Fruit fly (Drosophila melanogaster): ENCODE results near the gene obst-F.

Gene obst-F

DNA sequence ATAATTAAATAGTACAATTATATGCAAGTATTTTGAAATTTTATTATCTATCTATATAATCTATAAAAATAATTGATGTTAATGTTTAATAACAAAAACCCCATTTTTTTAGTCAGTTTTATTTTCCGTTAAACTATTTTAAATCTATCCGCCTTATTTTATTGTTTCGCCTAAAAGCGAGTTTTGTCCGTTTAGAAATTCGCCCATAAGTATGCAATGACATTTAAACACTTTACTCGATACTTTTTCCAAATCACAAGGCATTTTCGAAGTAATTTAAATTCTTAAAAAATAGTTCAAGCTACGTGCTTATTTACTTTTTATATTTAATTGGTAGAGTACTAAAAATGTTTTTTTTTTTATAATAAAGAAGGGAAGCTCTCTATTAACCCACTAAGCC, 19.5 kb upstream of the obst-F start:
- TF ChIP-seq cnc (optimal IDR thresholded peaks at IDR 0.05) (no peak), kay (GFP tag; ENCODE audit: borderline replicate concordance) (no peak), tj (GFP tag; optimal IDR thresholded peaks at IDR 0.05) (no peak), bab1 (GFP tag; optimal IDR thresholded peaks at IDR 0.05) (no peak), Mnt (GFP tag; optimal IDR thresholded peaks at IDR 0.05) (no peak), Clk (GFP tag; optimal IDR thresholded peaks at IDR 0.05) (no peak), CG7045 (GFP tag; optimal IDR thresholded peaks at IDR 0.05) (no peak), pad (GFP tag; optimal IDR thresholded peaks at IDR 0.05) (no peak), CG5204 (GFP tag; optimal IDR thresholded peaks at IDR 0.05) (no peak), CG11617 (GFP tag; optimal IDR thresholded peaks at IDR 0.05) (no peak), ovo (GFP tag; optimal IDR thresholded peaks at IDR 0.05) (no peak), Hr96 (GFP tag; optimal IDR thresholded peaks at IDR 0.05) (no peak), toe (GFP tag; optimal IDR thresholded peaks at IDR 0.05) (no peak)

DNA sequence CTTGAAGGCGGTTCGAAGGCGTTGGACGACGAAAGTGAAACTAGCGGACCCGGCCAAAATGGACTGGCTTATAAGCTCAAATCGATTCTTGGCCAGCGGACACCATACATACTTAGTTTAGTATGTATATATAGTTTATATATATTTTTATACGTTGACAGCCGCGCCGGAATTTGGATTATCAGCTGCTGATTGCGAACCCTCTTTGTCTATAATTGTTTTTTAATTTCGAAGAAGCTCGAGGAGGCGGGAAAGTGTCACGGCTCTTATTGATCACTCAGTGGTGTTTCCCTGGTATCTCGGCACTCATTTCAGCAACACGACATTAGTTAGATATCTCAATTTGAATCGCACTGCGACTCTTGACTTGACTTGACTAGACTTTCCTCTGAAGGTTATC, 18.9 kb upstream of the obst-F start, which contains the start of gene CG6933:
TSS of gene CG6933 (minus strand) at position 47 of the 400 bp plus-strand sequence.
- TF ChIP-seq CG14711 (tag; optimal IDR thresholded peaks at IDR 0.05): no peak
- no peak for TF ChIP-seq cic (GFP tag; optimal IDR thresholded peaks at IDR 0.05)
- TF ChIP-seq CG7045 (GFP tag; optimal IDR thresholded peaks at IDR 0.05): no peak
- no peak for TF ChIP-seq ovo (GFP tag; optimal IDR thresholded peaks at IDR 0.05)
- TF ChIP-seq kay (GFP tag; ENCODE audit: borderline replicate concordance): no peak
- no peak for TF ChIP-seq Mnt (GFP tag; optimal IDR thresholded peaks at IDR 0.05)

DNA sequence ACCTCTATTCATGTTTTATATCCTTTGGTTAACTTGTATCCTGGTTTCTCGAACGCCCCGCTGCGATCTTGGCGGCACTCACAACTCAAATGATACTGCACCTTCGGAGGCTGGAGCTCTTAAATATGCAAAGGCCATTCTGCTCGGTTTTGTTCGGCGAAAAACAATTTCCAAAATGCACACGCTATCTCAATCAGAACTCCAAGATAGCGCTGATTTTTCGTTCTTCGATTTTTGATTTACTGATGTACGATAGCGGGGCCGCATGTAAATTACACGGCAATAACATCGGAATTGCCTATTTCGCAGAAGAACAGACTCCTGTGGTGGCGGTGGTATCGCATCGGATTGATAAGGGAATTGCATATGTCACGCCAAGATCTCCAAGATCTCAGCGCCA, 10.6 kb upstream of the obst-F start, which contains the start of gene CG7017:
TSS of gene CG7017 (minus strand) at position 101 of the 400 bp plus-strand sequence.
- TF ChIP-seq CG1620 (GFP tag; optimal IDR thresholded peaks at IDR 0.05) (no peak), CG7101 (tag; optimal IDR thresholded peaks at IDR 0.05) (no peak), kay (GFP tag; ENCODE audit: borderline replicate concordance) (no peak), pad (GFP tag; optimal IDR thresholded peaks at IDR 0.05) (no peak), Hr96 (GFP tag; optimal IDR thresholded peaks at IDR 0.05) (no peak), CG12768 (GFP tag; optimal IDR thresholded peaks at IDR 0.05) (no peak), cic (GFP tag; optimal IDR thresholded peaks at IDR 0.05) (no peak), toe (GFP tag; optimal IDR thresholded peaks at IDR 0.05) (no peak)

DNA sequence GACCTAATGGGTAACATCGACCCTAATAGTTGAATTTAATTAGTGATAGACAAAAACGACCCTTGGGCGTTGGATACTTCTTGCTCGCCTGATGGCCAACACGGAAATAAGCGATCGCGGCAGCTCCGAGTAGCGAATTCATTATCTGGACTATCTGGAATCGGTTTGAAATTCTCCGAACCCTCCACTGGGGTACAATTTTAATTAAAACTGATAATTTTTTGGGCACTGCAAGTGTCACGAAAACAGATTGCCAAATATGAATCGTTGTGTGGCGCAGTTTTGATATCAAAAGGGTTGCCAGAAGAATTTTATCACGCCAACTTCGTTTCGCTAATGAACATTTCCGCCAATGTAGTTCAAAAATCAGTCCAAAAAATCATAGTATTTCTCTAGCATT, 8.5 kb upstream of the obst-F start:
- TF ChIP-seq kay (GFP tag; ENCODE audit: borderline replicate concordance): no peak
- TF ChIP-seq CG7045 (GFP tag; optimal IDR thresholded peaks at IDR 0.05): no peak
- TF ChIP-seq CG7101 (tag; optimal IDR thresholded peaks at IDR 0.05): no peak
- no peak for TF ChIP-seq Clk (GFP tag; optimal IDR thresholded peaks at IDR 0.05)
- TF ChIP-seq Hr96 (GFP tag; optimal IDR thresholded peaks at IDR 0.05): no peak
- TF ChIP-seq CG33017 (tag; optimal IDR thresholded peaks at IDR 0.05): no peak
- no peak for TF ChIP-seq cnc (optimal IDR thresholded peaks at IDR 0.05)

DNA sequence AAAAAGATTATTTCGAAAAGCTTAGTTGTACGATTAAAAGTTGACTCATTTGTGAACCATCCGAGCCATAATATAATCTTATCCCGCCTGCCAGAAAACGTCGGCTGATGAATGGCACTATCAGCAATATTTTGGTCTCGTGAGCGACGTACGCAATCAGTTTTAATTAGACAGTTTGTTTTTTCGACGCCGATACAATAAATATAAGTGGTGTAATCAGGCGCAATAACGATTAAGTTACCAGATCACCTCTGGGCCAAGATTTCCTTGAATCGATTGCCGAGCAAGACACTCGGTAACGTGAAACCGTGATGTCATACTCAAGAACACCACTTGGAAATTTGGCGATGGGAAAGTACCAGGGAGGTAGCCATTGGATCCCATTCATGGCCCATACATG, 7.7 kb upstream of the obst-F start:
- TF ChIP-seq CG12768 (GFP tag; optimal IDR thresholded peaks at IDR 0.05) (no peak), Mnt (GFP tag; optimal IDR thresholded peaks at IDR 0.05) (no peak), CG11617 (GFP tag; optimal IDR thresholded peaks at IDR 0.05) (no peak), cic (GFP tag; optimal IDR thresholded peaks at IDR 0.05) (peak; percentile 32)

DNA sequence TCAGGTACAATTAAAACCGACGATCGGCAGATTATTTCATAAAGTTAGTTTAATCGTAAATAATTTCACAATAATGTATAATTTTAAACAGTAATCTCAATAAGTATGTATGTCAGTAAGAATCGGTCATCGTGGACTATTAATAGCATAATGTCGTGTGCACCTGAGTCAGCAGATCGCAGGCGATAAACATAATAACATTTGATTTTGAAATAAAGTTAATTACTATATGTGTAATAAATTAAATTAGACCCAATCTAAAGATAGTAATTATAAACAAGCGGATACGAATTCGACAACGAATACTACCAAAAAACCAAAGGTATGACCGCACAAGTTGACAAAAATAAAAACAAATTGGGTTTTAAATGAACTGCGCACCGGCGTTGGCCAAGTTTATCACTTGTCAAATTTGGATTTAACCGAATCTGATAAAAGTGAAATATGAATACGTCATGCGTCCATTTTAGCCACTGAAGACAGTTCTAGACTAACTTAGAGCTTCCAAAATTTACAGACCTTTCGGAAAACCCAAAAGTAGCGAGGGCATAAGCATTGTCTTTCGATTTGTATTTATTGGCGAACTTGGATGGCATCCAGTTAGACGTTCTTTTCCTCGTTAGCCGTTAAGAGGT, 5.6 kb upstream of the obst-F start, which contains the start of gene CG6996:
TSS of gene CG6996 (plus strand) at position 585 of the 635 bp plus-strand sequence.
- TF ChIP-seq Hr96 (GFP tag; optimal IDR thresholded peaks at IDR 0.05) (no peak), kay (GFP tag; ENCODE audit: borderline replicate concordance) (peak; percentile 57)

DNA sequence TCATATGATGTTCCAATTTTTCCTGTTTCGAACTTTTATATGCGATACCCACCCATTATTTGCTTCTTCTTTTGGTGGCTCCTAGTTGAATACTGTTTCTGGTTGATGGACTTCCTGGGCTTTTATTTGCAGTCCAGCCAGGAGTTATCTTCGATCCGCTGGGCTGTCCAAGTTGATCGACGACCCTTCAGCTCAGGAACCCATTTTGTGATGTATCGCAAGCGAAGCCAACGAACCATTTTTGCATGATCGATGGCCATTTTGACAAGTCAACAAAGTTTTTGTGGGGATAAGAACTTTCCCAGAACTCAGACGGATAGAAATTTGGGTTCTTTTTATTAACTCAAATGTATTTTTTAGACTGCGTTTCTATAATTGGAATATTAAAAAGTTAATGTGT, 4.5 kb upstream of the obst-F start, which contains the start of gene CG7290:
TSS of gene CG7290 (minus strand) at position 101 of the 400 bp plus-strand sequence.
- TF ChIP-seq toe (GFP tag; optimal IDR thresholded peaks at IDR 0.05): no peak
- no peak for TF ChIP-seq pad (GFP tag; optimal IDR thresholded peaks at IDR 0.05)
- TF ChIP-seq CG12768 (GFP tag; optimal IDR thresholded peaks at IDR 0.05): no peak
- TF ChIP-seq CG7045 (GFP tag; optimal IDR thresholded peaks at IDR 0.05): no peak

DNA sequence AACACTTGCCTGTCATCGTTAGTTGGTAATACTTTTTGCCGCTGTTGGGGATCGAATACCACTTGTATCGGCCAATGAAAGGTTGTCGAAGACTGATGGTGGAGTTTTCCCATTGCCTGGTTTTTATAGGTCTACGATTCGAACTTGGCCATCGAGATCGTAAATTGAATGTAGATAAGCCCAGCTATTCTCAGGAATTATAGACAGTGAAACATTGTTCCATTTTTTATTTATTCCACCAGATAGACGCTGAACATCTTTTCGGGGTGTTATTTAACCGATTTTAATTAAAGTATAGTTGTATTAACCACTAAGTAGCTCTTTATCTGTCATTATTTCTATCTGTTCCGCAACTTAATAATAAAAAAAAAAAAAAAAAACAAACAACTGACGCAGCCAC, 2.1 kb upstream of the obst-F start, which contains the start of gene CG7298:
TSS of gene CG7298 (minus strand) at position 101 of the 400 bp plus-strand sequence.
- TF ChIP-seq CG7101 (tag; optimal IDR thresholded peaks at IDR 0.05) (no peak), CG33017 (tag; optimal IDR thresholded peaks at IDR 0.05) (no peak), bab1 (GFP tag; optimal IDR thresholded peaks at IDR 0.05) (no peak), toe (GFP tag; optimal IDR thresholded peaks at IDR 0.05) (no peak), CG14711 (tag; optimal IDR thresholded peaks at IDR 0.05) (no peak), kay (GFP tag; ENCODE audit: borderline replicate concordance) (no peak), CG12768 (GFP tag; optimal IDR thresholded peaks at IDR 0.05) (no peak), Mnt (GFP tag; optimal IDR thresholded peaks at IDR 0.05) (no peak), CG7045 (GFP tag; optimal IDR thresholded peaks at IDR 0.05) (no peak), ovo (GFP tag; optimal IDR thresholded peaks at IDR 0.05) (no peak), CG11617 (GFP tag; optimal IDR thresholded peaks at IDR 0.05) (no peak), pad (GFP tag; optimal IDR thresholded peaks at IDR 0.05) (no peak), CG1620 (GFP tag; optimal IDR thresholded peaks at IDR 0.05) (no peak), CG5204 (GFP tag; optimal IDR thresholded peaks at IDR 0.05) (no peak)

Data from whole organism, adult.